Worm (Caenorhabditis elegans): ENCODE data around the gene dnsn-1.
A peak's percentile ranks its signal among the peaks of the same experiment; 100 is the strongest.

dnsn-1 gene

ce11 chrII:410832-411231, at the start of gene dnsn-1, which contains the start of gene C24H12.4:
dnsn-1 (minus strand) TSS chrII:410932.
C24H12.4 (plus strand) TSS chrII:411222.
- TF ChIP-seq pha-2 (tag; optimal IDR thresholded peaks at IDR 0.05) = no peak
- no peak for TF ChIP-seq zip-5 (tag; optimal IDR thresholded peaks at IDR 0.05)
- no peak for TF ChIP-seq syd-9 (tag; optimal IDR thresholded peaks at IDR 0.05)
- TF ChIP-seq lim-6 (tag; optimal IDR thresholded peaks at IDR 0.05) = no peak
- peak; percentile 19 for TF ChIP-seq ceh-31 (tag; optimal IDR thresholded peaks at IDR 0.05)
- TF ChIP-seq ceh-6 (GFP tag; optimal IDR thresholded peaks at IDR 0.05) = no peak
- TF ChIP-seq sdc-2 (tag; optimal IDR thresholded peaks at IDR 0.05) = no peak
- no peak for TF ChIP-seq mec-3 (tag; optimal IDR thresholded peaks at IDR 0.05; ENCODE audit: borderline replicate concordance)
- TF ChIP-seq pqm-1 (tag; optimal IDR thresholded peaks at IDR 0.05) = no peak
- TF ChIP-seq sox-4 (tag; optimal IDR thresholded peaks at IDR 0.05) = no peak
- TF ChIP-seq ceh-30 (tag; optimal IDR thresholded peaks at IDR 0.05) = peak; percentile 91
- TF ChIP-seq elt-2 (tag; optimal IDR thresholded peaks at IDR 0.05) = peak; percentile 35
- no peak for TF ChIP-seq unc-86 (tag; optimal IDR thresholded peaks at IDR 0.05)
- no peak for TF ChIP-seq ceh-14 (tag; optimal IDR thresholded peaks at IDR 0.05)
- TF ChIP-seq nhr-11 (tag; optimal IDR thresholded peaks at IDR 0.05) = no peak
- no peak for TF ChIP-seq T23F11.4 (GFP tag; optimal IDR thresholded peaks at IDR 0.05)
- TF ChIP-seq hlh-6 (tag; optimal IDR thresholded peaks at IDR 0.05) = no peak
- peak; percentile 16 for TF ChIP-seq hlh-30 (tag; optimal IDR thresholded peaks at IDR 0.05; ENCODE audit: insufficient read depth)
- TF ChIP-seq ets-4 (tag; optimal IDR thresholded peaks at IDR 0.05) = no peak
- TF ChIP-seq ceh-45 (GFP tag; IDR thresholded peaks at IDR 0.05) = no peak
- TF ChIP-seq unc-55 (GFP tag; optimal IDR thresholded peaks at IDR 0.05) = peak; percentile 71
- TF ChIP-seq ceh-19 (GFP tag; optimal IDR thresholded peaks at IDR 0.05) = no peak
- peak; percentile 66 for TF ChIP-seq pax-1 (tag; optimal IDR thresholded peaks at IDR 0.05)
- TF ChIP-seq ceh-18 (tag; optimal IDR thresholded peaks at IDR 0.05) = peak; percentile 42
- TF ChIP-seq eyg-1 (tag; optimal IDR thresholded peaks at IDR 0.05) = no peak
- no peak for TF ChIP-seq lin-11 (tag; optimal IDR thresholded peaks at IDR 0.05)
- peak; percentile 55 for TF ChIP-seq tbx-2 (tag; optimal IDR thresholded peaks at IDR 0.05)
- no peak for TF ChIP-seq rnt-1 (tag; optimal IDR thresholded peaks at IDR 0.05)
- TF ChIP-seq elt-4 (tag; optimal IDR thresholded peaks at IDR 0.05) = no peak
- TF ChIP-seq tbx-7 (tag; optimal IDR thresholded peaks at IDR 0.05) = no peak
- no peak for TF ChIP-seq ceh-22 (tag; optimal IDR thresholded peaks at IDR 0.05)
- TF ChIP-seq ahr-1 (tag; optimal IDR thresholded peaks at IDR 0.05) = no peak
- TF ChIP-seq ceh-24 (tag; optimal IDR thresholded peaks at IDR 0.05) = no peak
- peak; percentile 2 for TF ChIP-seq pros-1 (tag; optimal IDR thresholded peaks at IDR 0.05)
- no peak for TF ChIP-seq pha-4 (tag; optimal IDR thresholded peaks at IDR 0.05)
- no peak for TF ChIP-seq npax-4 (tag; optimal IDR thresholded peaks at IDR 0.05)
- TF ChIP-seq hlh-8 (tag; optimal IDR thresholded peaks at IDR 0.05) = no peak
- TF ChIP-seq ceh-34 (tag; optimal IDR thresholded peaks at IDR 0.05) = no peak
- TF ChIP-seq fkh-6 (tag; optimal IDR thresholded peaks at IDR 0.05) = no peak
- no peak for TF ChIP-seq F13H6.1 (tag; optimal IDR thresholded peaks at IDR 0.05)
- no peak for TF ChIP-seq K09A11.1 (tag; optimal IDR thresholded peaks at IDR 0.05; ENCODE audit: insufficient read depth)
- no peak for TF ChIP-seq pag-3 (tag; optimal IDR thresholded peaks at IDR 0.05; ENCODE audit: borderline replicate concordance)
- no peak for TF ChIP-seq ref-2 (tag; optimal IDR thresholded peaks at IDR 0.05)
- TF ChIP-seq fax-1 (tag; optimal IDR thresholded peaks at IDR 0.05) = no peak
- TF ChIP-seq dmd-4 (tag; optimal IDR thresholded peaks at IDR 0.05; ENCODE audit: borderline replicate concordance) = no peak
- TF ChIP-seq ama-1 (optimal IDR thresholded peaks at IDR 0.05) = no peak
- TF ChIP-seq C08G9.2 (tag; optimal IDR thresholded peaks at IDR 0.05) = no peak
- no peak for TF ChIP-seq fkh-10 (GFP tag; optimal IDR thresholded peaks at IDR 0.05)
- no peak for TF ChIP-seq unc-3 (GFP tag; conservative IDR thresholded peaks at IDR 0.05)
- TF ChIP-seq unc-3 (tag; optimal IDR thresholded peaks at IDR 0.05) = no peak
- no peak for TF ChIP-seq gmeb-2 (tag; optimal IDR thresholded peaks at IDR 0.05)
- TF ChIP-seq hlh-13 (GFP tag; optimal IDR thresholded peaks at IDR 0.05) = no peak
- no peak for TF ChIP-seq ceh-48 (tag; optimal IDR thresholded peaks at IDR 0.05)
- TF ChIP-seq ceh-9 (tag; optimal IDR thresholded peaks at IDR 0.05) = no peak
- TF ChIP-seq K02D7.2 (tag; optimal IDR thresholded peaks at IDR 0.05) = no peak

Data from whole organism, late embryonic.